Worm (Caenorhabditis elegans) whole organism, young adult: ENCODE results near the gene M176.16.

Experiments used
- D2030.7 ChIP-seq: fragments of 200-800 bp; sonication (Bioruptor generic); IDR thresholded peaks from 2 replicates; pipeline ENCODE4 v1.3.6; 2022; ENCODE audit warnings: missing genetic modification reagents, missing genetic modification characterization, missing compliant biosample characterization
- K12H6.12 ChIP-seq: fragments of 200-800 bp; sonication (Bioruptor generic); optimal IDR thresholded peaks from 2 replicates; lab custom pipeline; 2018; ENCODE audit warnings: mild to moderate bottlenecking, missing genetic modification characterization, missing compliant biosample characterization
- T26A5.8 ChIP-seq: sonication (generic microtip); optimal IDR thresholded peaks from 2 replicates; lab custom pipeline; 2016; ENCODE audit warnings: missing genetic modification characterization, missing compliant biosample characterization
- Y53F4B.3 ChIP-seq: fragments of 200-800 bp; sonication (Bioruptor generic); IDR thresholded peaks from 2 replicates; pipeline ENCODE4 v1.3.6; 2022; ENCODE audit warnings: missing genetic modification reagents, missing genetic modification characterization, missing compliant biosample characterization
- bed-2 ChIP-seq: fragments of 200-800 bp; sonication (Bioruptor generic); IDR thresholded peaks from 2 replicates; pipeline ENCODE4 v1.3.6; 2022; ENCODE audit warnings: missing genetic modification reagents, missing genetic modification characterization, missing compliant biosample characterization
- egrh-3 ChIP-seq: fragments of 200-800 bp; sonication (Bioruptor generic); IDR thresholded peaks from 2 replicates; pipeline ENCODE4 v1.3.6; 2022; ENCODE audit warnings: missing genetic modification reagents, missing genetic modification characterization, missing compliant biosample characterization
- gei-17 ChIP-seq: fragments of 200-800 bp; sonication (Bioruptor generic); optimal IDR thresholded peaks from 2 replicates; lab custom pipeline; 2018; ENCODE audit warnings: mild to moderate bottlenecking, missing genetic modification characterization, missing compliant biosample characterization
- him-1 ChIP-seq: sonication (generic microtip); optimal IDR thresholded peaks from 2 replicates; lab custom pipeline; 2016; ENCODE audit warnings: missing genotype, missing genetic modification reagents, missing genetic modification characterization, missing compliant biosample characterization
- hlh-12 ChIP-seq: sonication (generic microtip); optimal IDR thresholded peaks from 2 replicates; lab custom pipeline; 2016; ENCODE audit warnings: missing genetic modification characterization, missing compliant biosample characterization
- nfya-1 ChIP-seq: sonication (generic microtip); optimal IDR thresholded peaks from 2 replicates; lab custom pipeline; 2017; ENCODE audit warnings: antibody characterized with exemption, missing compliant biosample characterization, missing genetic modification characterization, borderline replicate concordance; ENCODE audit not compliant: insufficient read depth
- ztf-3 ChIP-seq: fragments of 200-800 bp; sonication (Bioruptor generic); optimal IDR thresholded peaks from 2 replicates; lab custom pipeline; 2018; ENCODE audit warnings: mild to moderate bottlenecking, missing genetic modification characterization, missing compliant biosample characterization

- TF ChIP-seq D2030.7 (GFP tag; lab: Robert Waterston, UW) (no peak), ztf-3 (GFP tag; lab: Kevin White, UChicago) (no peak), him-1 (no peak), Y53F4B.3 (no peak), egrh-3 (GFP tag; lab: Robert Waterston, UW) (no peak), nfya-1 (no peak), hlh-12 (no peak), K12H6.12 (tag; lab: Kevin White, UChicago) (no peak), gei-17 (GFP tag; lab: Kevin White, UChicago) (no peak), bed-2 (GFP tag; lab: Robert Waterston, UW) (no peak), T26A5.8 (tag; lab: Kevin White, UChicago) (no peak)
Measured at ce11 chrII:9447965-9448364, 29.6 kb downstream of the M176.16 start, which contains the start of gene chil-18.
